Fruit fly (Drosophila melanogaster) whole organism, adult: ENCODE measurements around the gene CG42637.

Experiments used
- CG14711 ChIP-seq: fragments of 200-800 bp; sonication (Bioruptor generic); optimal IDR thresholded peaks from 2 replicates; lab custom pipeline; 2018; ENCODE audit warnings: missing biosample characterization, mild to moderate bottlenecking, missing genetic modification characterization, moderate library complexity
- CG7045 ChIP-seq: fragments of 200-800 bp; sonication (Bioruptor generic); optimal IDR thresholded peaks from 2 replicates; lab custom pipeline; 2017; ENCODE audit warnings: missing biosample characterization, mild to moderate bottlenecking, missing genetic modification characterization
- Mnt ChIP-seq: fragments of 200-800 bp; sonication (Bioruptor generic); optimal IDR thresholded peaks from 2 replicates; lab custom pipeline; 2016; ENCODE audit warnings: missing biosample characterization, mild to moderate bottlenecking, missing genetic modification characterization
- kay ChIP-seq: fragments of 200-800 bp; sonication (Bioruptor generic); peaks from one replicate; lab custom pipeline; 2016; ENCODE audit warnings: missing biosample characterization, missing genetic modification characterization, borderline replicate concordance

DNA sequence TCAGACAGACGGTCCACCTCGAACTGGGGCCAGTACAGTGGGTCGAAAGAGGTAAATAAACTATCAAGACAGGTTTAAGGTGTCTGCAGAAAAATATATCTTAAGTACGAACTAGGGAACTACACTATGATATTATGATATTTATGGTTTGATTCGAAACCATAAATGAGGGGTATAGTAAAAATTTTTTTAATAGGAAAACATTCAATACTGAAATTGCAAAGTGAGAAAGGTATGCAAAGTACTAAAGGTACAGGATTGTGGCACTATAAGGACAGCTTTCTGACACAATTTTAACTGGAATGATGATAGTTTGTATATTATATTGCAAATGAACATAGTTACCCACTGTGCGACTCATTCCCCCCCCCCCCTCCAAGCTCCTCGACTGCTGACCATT, 117.3 kb downstream of the CG42637 start:
- no peak for TF ChIP-seq Mnt (GFP tag; lab: Kevin White, UChicago)
- TF ChIP-seq CG14711 (tag; lab: Kevin White, UChicago): no peak
- TF ChIP-seq CG7045 (GFP tag; lab: Kevin White, UChicago): no peak
- no peak for TF ChIP-seq kay (GFP tag; lab: Kevin White, UChicago)
